Fruit fly (Drosophila melanogaster) whole organism, wandering third instar larva: Measurements from ENCODE around the gene CG11594.

Experiments used
- Abd-B ChIP-seq: fragments of >200 bp; optimal IDR thresholded peaks from 2 replicates; lab custom pipeline; 2017; ENCODE audit warnings: missing biosample characterization, missing genetic modification characterization
- CG32264 ChIP-seq: fragments of 200-800 bp; sonication (Bioruptor generic); optimal IDR thresholded peaks from 2 replicates; lab custom pipeline; 2016; ENCODE audit warnings: missing biosample characterization, missing genetic modification characterization
- CG9705 ChIP-seq: fragments of 200-800 bp; sonication (Bioruptor generic); optimal IDR thresholded peaks from 2 replicates; lab custom pipeline; 2018; ENCODE audit warnings: missing biosample characterization, mild to moderate bottlenecking, missing genetic modification characterization
- CrebA ChIP-seq: fragments of 200-800 bp; sonication (Bioruptor generic); optimal IDR thresholded peaks from 2 replicates; lab custom pipeline; 2016; ENCODE audit warnings: missing biosample characterization, mild to moderate bottlenecking, missing genetic modification characterization, borderline replicate concordance
- Dfd ChIP-seq: fragments of >200 bp; optimal IDR thresholded peaks from 2 replicates; lab custom pipeline; 2017; ENCODE audit warnings: missing biosample characterization, missing genetic modification characterization
- Dif ChIP-seq: fragments of 200-275, 200-300 bp; sonication (Bioruptor generic); optimal IDR thresholded peaks from 2 replicates; lab custom pipeline; 2018; ENCODE audit warnings: missing biosample characterization, missing genetic modification characterization; ENCODE audit not compliant: partially characterized antibody
- HLH106 ChIP-seq: fragments of 200-800 bp; optimal IDR thresholded peaks from 3 replicates; lab custom pipeline; 2019; ENCODE audit warnings: missing biosample characterization, mild to moderate bottlenecking, missing genetic modification characterization, moderate library complexity
- Hnf4 ChIP-seq: fragments of 200-800 bp; sonication (Bioruptor generic); optimal IDR thresholded peaks from 2 replicates; lab custom pipeline; 2016; ENCODE audit warnings: missing biosample characterization, mild to moderate bottlenecking, missing genetic modification characterization
- Hr78 ChIP-seq: fragments of >200 bp; optimal IDR thresholded peaks from 2 replicates; lab custom pipeline; 2017; ENCODE audit warnings: missing biosample characterization, missing genetic modification characterization
- Hr83 ChIP-seq: fragments of 200-300 bp; sonication (Bioruptor generic); optimal IDR thresholded peaks from 2 replicates; lab custom pipeline; 2016; ENCODE audit warnings: missing biosample characterization, mild to moderate bottlenecking, missing genetic modification characterization, moderate library complexity; ENCODE audit not compliant: poor library complexity, severe bottlenecking
- Jra ChIP-seq: sonication (Bioruptor generic); optimal IDR thresholded peaks from 2 replicates; lab custom pipeline; 2016; ENCODE audit warnings: missing biosample characterization, missing genetic modification characterization
- Mio ChIP-seq: sonication (Bioruptor generic); optimal IDR thresholded peaks from 2 replicates; lab custom pipeline; 2016; ENCODE audit warnings: missing biosample characterization, missing genetic modification characterization
- Myc ChIP-seq: fragments of >200 bp; optimal IDR thresholded peaks from 2 replicates; lab custom pipeline; 2017
- N ChIP-seq: fragments of >200 bp; optimal IDR thresholded peaks from 2 replicates; lab custom pipeline; 2018; ENCODE audit warnings: missing biosample characterization, missing external identifiers, missing genetic modification characterization
- OdsH ChIP-seq: fragments of 200-800 bp; sonication (Bioruptor generic); optimal IDR thresholded peaks from 2 replicates; lab custom pipeline; 2016; ENCODE audit warnings: missing biosample characterization, mild to moderate bottlenecking, missing genetic modification characterization
- Rel ChIP-seq, 2 experiments: fragments of 200-800 bp; sonication (Bioruptor generic) in 1 of 2; optimal IDR thresholded peaks; 2 replicates in 1 of 2; 3 replicates in 1 of 2; lab custom pipeline; 2016 to 2019; ENCODE audit warnings: mild to moderate bottlenecking in 2 of 2, missing biosample characterization in 2 of 2, missing genetic modification characterization in 2 of 2, moderate library complexity in 1 of 2
- Sp1 ChIP-seq: fragments of 200-800 bp; sonication (Bioruptor generic); optimal IDR thresholded peaks from 3 replicates; lab custom pipeline; 2019; ENCODE audit warnings: missing biosample characterization, mild to moderate bottlenecking, missing genetic modification characterization, moderate library complexity
- Vsx2 ChIP-seq: fragments of 200-300, 225-300 bp; sonication (Bioruptor generic); optimal IDR thresholded peaks from 2 replicates; lab custom pipeline; 2018; ENCODE audit warnings: missing biosample characterization, missing genetic modification characterization; ENCODE audit not compliant: partially characterized antibody
- brk ChIP-seq: fragments of 200-800 bp; sonication (Bioruptor generic); optimal IDR thresholded peaks from 2 replicates; lab custom pipeline; 2016; ENCODE audit warnings: missing biosample characterization, mild to moderate bottlenecking, missing genetic modification characterization
- dl ChIP-seq, 2 experiments: fragments of 175-275, 200-275 bp in 1 of 2; fragments of 200-275 bp in 1 of 2; sonication (Bioruptor generic); optimal IDR thresholded peaks; lab custom pipeline; 2018; ENCODE audit warnings: mild to moderate bottlenecking in 2 of 2, missing biosample characterization in 2 of 2, missing genetic modification characterization in 2 of 2, moderate library complexity in 2 of 2; ENCODE audit not compliant: partially characterized antibody in 2 of 2, insufficient read depth in 1 of 2
- dmrt93B ChIP-seq: fragments of 200-800 bp; sonication (Bioruptor generic); optimal IDR thresholded peaks from 2 replicates; lab custom pipeline; 2018; ENCODE audit warnings: missing biosample characterization, mild to moderate bottlenecking, missing genetic modification characterization
- dsf ChIP-seq: sonication (Bioruptor generic); optimal IDR thresholded peaks from 2 replicates; lab custom pipeline; 2016; ENCODE audit warnings: missing biosample characterization, missing genetic modification characterization, borderline replicate concordance
- ey ChIP-seq: fragments of 200-800 bp; sonication (Bioruptor generic); optimal IDR thresholded peaks from 2 replicates; lab custom pipeline; 2016; ENCODE audit warnings: missing biosample characterization, missing genetic modification characterization
- foxo ChIP-seq, 2 experiments: fragments of 200-800 bp; sonication (Bioruptor generic); optimal IDR thresholded peaks; 2 replicates in 1 of 2; 3 replicates in 1 of 2; lab custom pipeline; 2016 to 2017; ENCODE audit warnings: missing biosample characterization in 2 of 2, missing genetic modification characterization in 2 of 2
- fru ChIP-seq: fragments of 200-800 bp; sonication (Bioruptor generic); optimal IDR thresholded peaks from 3 replicates; lab custom pipeline; 2016; ENCODE audit warnings: missing biosample characterization, mild to moderate bottlenecking, missing genetic modification characterization
- h ChIP-seq: fragments of 200-800 bp; sonication (Bioruptor generic); optimal IDR thresholded peaks from 3 replicates; lab custom pipeline; 2016; ENCODE audit warnings: missing biosample characterization, mild to moderate bottlenecking, missing genetic modification characterization
- jim ChIP-seq: fragments of 175-275, 200-325 bp; sonication (Bioruptor generic); optimal IDR thresholded peaks from 2 replicates; lab custom pipeline; 2016; ENCODE audit warnings: missing biosample characterization, mild to moderate bottlenecking, missing genetic modification characterization
- lola ChIP-seq: fragments of >200 bp; optimal IDR thresholded peaks from 2 replicates; lab custom pipeline; 2017; ENCODE audit warnings: missing biosample characterization, missing genetic modification characterization
- rgr ChIP-seq: fragments of 200-800 bp; sonication (Bioruptor generic); optimal IDR thresholded peaks from 3 replicates; lab custom pipeline; 2016; ENCODE audit warnings: missing biosample characterization, mild to moderate bottlenecking, missing genetic modification characterization
- sage ChIP-seq: fragments of 200-800 bp; sonication (Bioruptor generic); optimal IDR thresholded peaks from 2 replicates; lab custom pipeline; 2016; ENCODE audit warnings: missing biosample characterization, mild to moderate bottlenecking, missing genetic modification characterization
- sv ChIP-seq: fragments of 200-800 bp; sonication (Bioruptor generic); optimal IDR thresholded peaks from 3 replicates; lab custom pipeline; 2016; ENCODE audit warnings: missing biosample characterization, missing genetic modification characterization
- tai ChIP-seq: sonication (Bioruptor generic); optimal IDR thresholded peaks from 2 replicates; lab custom pipeline; 2016; ENCODE audit warnings: missing biosample characterization, missing genetic modification characterization
- usp ChIP-seq: fragments of >200 bp; optimal IDR thresholded peaks from 2 replicates; lab custom pipeline; 2017; ENCODE audit warnings: missing biosample characterization, missing genetic modification characterization
- woc ChIP-seq: sonication (Bioruptor generic); optimal IDR thresholded peaks from 2 replicates; lab custom pipeline; 2016; ENCODE audit warnings: missing biosample characterization, mild to moderate bottlenecking, missing genetic modification characterization

Gene CG11594

dm6 chr3L:4068368-4068767, 42.6 kb upstream of the CG11594 start:
- TF ChIP-seq usp (GFP tag; lab: Kevin White, UChicago), result no peak
- TF ChIP-seq dl (GFP tag; optimal IDR thresholded peaks at IDR 0.05; lab: Kevin White, UChicago; ENCODE audit: insufficient read depth in 1 of 2, partially characterized antibody in 2 of 2), result no peak
- TF ChIP-seq lola (GFP tag; lab: Kevin White, UChicago), result no peak
- TF ChIP-seq dmrt93B, result no peak
- no peak for TF ChIP-seq sv
- TF ChIP-seq Mio (GFP tag; lab: Kevin White, UChicago), result no peak
- no peak for TF ChIP-seq CG9705
- TF ChIP-seq Hr83 (GFP tag; lab: Kevin White, UChicago), result no peak
- TF ChIP-seq Hr78, result no peak
- TF ChIP-seq h (GFP tag; lab: Kevin White, UChicago), result peak; percentile 20
- TF ChIP-seq Rel (GFP tag; optimal IDR thresholded peaks at IDR 0.05; lab: Kevin White, UChicago), result no peak
- peak; percentile 81 for TF ChIP-seq Rel (tag; optimal IDR thresholded peaks at IDR 0.05; lab: Kevin White, UChicago)
- peak; percentile 83 for TF ChIP-seq Hnf4 (GFP tag; lab: Kevin White, UChicago)
- TF ChIP-seq sage (GFP tag; lab: Kevin White, UChicago), result no peak

- TF ChIP-seq HLH106 (no peak), Myc (lab: Kevin White, UChicago) (peak; percentile 35)
Observed at dm6 chr3L:4061921-4062474, 36.2 kb upstream of the CG11594 start, which contains the start of gene dib. TSS of gene dib (plus strand) at chr3L:4062292.

dm6 chr3L:4059293-4059820, 33.5 kb upstream of the CG11594 start, which contains the start of gene Ugt305A1:
TSS of gene Ugt305A1 (plus strand) at chr3L:4059770.
- TF ChIP-seq OdsH (GFP tag; lab: Kevin White, UChicago), result no peak
- TF ChIP-seq rgr (GFP tag; lab: Kevin White, UChicago), result peak; percentile 37
- TF ChIP-seq Sp1, result no peak
- no peak for TF ChIP-seq jim
- TF ChIP-seq fru (GFP tag; lab: Kevin White, UChicago), result peak; percentile 14
- no peak for TF ChIP-seq foxo (GFP tag; optimal IDR thresholded peaks at IDR 0.05; lab: Kevin White, UChicago)
- no peak for TF ChIP-seq Jra (GFP tag; lab: Kevin White, UChicago)
- TF ChIP-seq Rel (GFP tag; optimal IDR thresholded peaks at IDR 0.05; lab: Kevin White, UChicago), result no peak
- no peak for TF ChIP-seq Rel (tag; optimal IDR thresholded peaks at IDR 0.05; lab: Kevin White, UChicago)

dm6 chr3L:4056812-4057211, 31.0 kb upstream of the CG11594 start:
- no peak for TF ChIP-seq sv
- TF ChIP-seq Abd-B (GFP tag; lab: Kevin White, UChicago), result no peak
- no peak for TF ChIP-seq Mio (GFP tag; lab: Kevin White, UChicago)
- TF ChIP-seq CrebA (GFP tag; lab: Kevin White, UChicago), result no peak
- TF ChIP-seq N (GFP tag; lab: Kevin White, UChicago), result no peak
- no peak for TF ChIP-seq Vsx2 (GFP tag; lab: Kevin White, UChicago)
- no peak for TF ChIP-seq foxo (GFP tag; optimal IDR thresholded peaks at IDR 0.05; lab: Kevin White, UChicago)
- no peak for TF ChIP-seq CG32264 (GFP tag; lab: Kevin White, UChicago)
- TF ChIP-seq, all 38 proteins: peak for 0

- peak; percentile 32 for TF ChIP-seq Vsx2 (GFP tag; lab: Kevin White, UChicago)
- TF ChIP-seq Hr83 (GFP tag; lab: Kevin White, UChicago), result no peak
Observed at dm6 chr3L:4055438-4055962, 29.7 kb upstream of the CG11594 start.

- TF ChIP-seq Dif (GFP tag; lab: Kevin White, UChicago) (no peak), Rel (GFP tag; optimal IDR thresholded peaks at IDR 0.05; lab: Kevin White, UChicago) (no peak), Rel (tag; optimal IDR thresholded peaks at IDR 0.05; lab: Kevin White, UChicago) (no peak), Myc (lab: Kevin White, UChicago) (no peak), Hr83 (GFP tag; lab: Kevin White, UChicago) (no peak), Vsx2 (GFP tag; lab: Kevin White, UChicago) (no peak), woc (GFP tag; lab: Kevin White, UChicago) (no peak), ey (no peak), foxo (GFP tag; optimal IDR thresholded peaks at IDR 0.05; lab: Kevin White, UChicago) (no peak), Abd-B (GFP tag; lab: Kevin White, UChicago) (no peak), tai (GFP tag; lab: Kevin White, UChicago) (no peak), dsf (GFP tag; lab: Kevin White, UChicago) (no peak), CG9705 (no peak), brk (GFP tag; lab: Kevin White, UChicago) (no peak), sage (GFP tag; lab: Kevin White, UChicago) (no peak), Dfd (GFP tag; lab: Kevin White, UChicago) (no peak), Jra (GFP tag; lab: Kevin White, UChicago) (no peak), rgr (GFP tag; lab: Kevin White, UChicago) (no peak)
Observed at dm6 chr3L:4049082-4049481, 23.3 kb upstream of the CG11594 start.
